Worm (Caenorhabditis elegans) whole organism, mixed stage, embryonic: Measurements from ENCODE around the gene snrp-40.1.

Experiments used
- M03D4.4 ChIP-seq: sonication (generic microtip); optimal IDR thresholded peaks from 2 replicates; lab custom pipeline; 2017; ENCODE audit warnings: mild to moderate bottlenecking, missing genetic modification characterization, missing compliant biosample characterization
- bed-3 ChIP-seq: fragments of 200-800 bp; sonication (Bioruptor generic); optimal IDR thresholded peaks from 3 replicates; lab custom pipeline; 2018; ENCODE audit warnings: mild to moderate bottlenecking, missing genetic modification characterization, moderate library complexity, missing compliant biosample characterization
- blmp-1 ChIP-seq: fragments of 150-350 bp; optimal IDR thresholded peaks from 2 replicates; lab custom pipeline; 2014; ENCODE audit warnings: missing biosample characterization, missing genetic modification characterization
- ceh-39 ChIP-seq: fragments of 150-350 bp; optimal IDR thresholded peaks from 2 replicates; lab custom pipeline; 2014; ENCODE audit warnings: missing biosample characterization, missing genetic modification characterization
- ceh-43 ChIP-seq: fragments of 200-800 bp; sonication (Bioruptor generic); optimal IDR thresholded peaks from 2 replicates; lab custom pipeline; 2018; ENCODE audit warnings: mild to moderate bottlenecking, missing genetic modification characterization, moderate library complexity, missing compliant biosample characterization
- ceh-83 ChIP-seq: fragments of 200-800 bp; sonication (Bioruptor generic); optimal IDR thresholded peaks from 2 replicates; lab custom pipeline; 2018; ENCODE audit warnings: mild to moderate bottlenecking, missing genetic modification characterization, missing compliant biosample characterization
- ces-1 ChIP-seq: fragments of 150-350 bp; optimal IDR thresholded peaks from 2 replicates; lab custom pipeline; 2014; ENCODE audit warnings: missing biosample characterization, missing genetic modification reagents, missing genetic modification characterization
- cnd-1 ChIP-seq: fragments of 200-800 bp; sonication (Bioruptor generic); optimal IDR thresholded peaks from 2 replicates; lab custom pipeline; 2018; ENCODE audit warnings: mild to moderate bottlenecking, missing genetic modification characterization, missing compliant biosample characterization
- drap-1 ChIP-seq: fragments of 200-800 bp; sonication (Bioruptor generic); optimal IDR thresholded peaks from 3 replicates; lab custom pipeline; 2018; ENCODE audit warnings: mild to moderate bottlenecking, missing genetic modification characterization, missing compliant biosample characterization
- elt-1 ChIP-seq: sonication (generic microtip); optimal IDR thresholded peaks from 2 replicates; lab custom pipeline; 2017; ENCODE audit warnings: missing genetic modification characterization, mild to moderate bottlenecking, missing compliant biosample characterization, antibody characterized with exemption, moderate library complexity, borderline replicate concordance; ENCODE audit not compliant: insufficient read depth
- elt-3 ChIP-seq: fragments of 150-350 bp; optimal IDR thresholded peaks from 2 replicates; lab custom pipeline; 2014; ENCODE audit warnings: missing biosample characterization, missing genetic modification characterization
- flh-1 ChIP-seq: fragments of 200-800 bp; sonication (Bioruptor generic); optimal IDR thresholded peaks from 2 replicates; lab custom pipeline; 2018; ENCODE audit warnings: mild to moderate bottlenecking, missing genetic modification characterization, moderate library complexity, missing compliant biosample characterization
- ham-2 ChIP-seq: fragments of 200-800 bp; sonication (Bioruptor generic); optimal IDR thresholded peaks from 2 replicates; lab custom pipeline; 2018; ENCODE audit warnings: mild to moderate bottlenecking, missing genetic modification characterization, missing compliant biosample characterization
- hlh-1 ChIP-seq: fragments of 150-350 bp; optimal IDR thresholded peaks from 2 replicates; lab custom pipeline; 2014; ENCODE audit warnings: missing biosample characterization, missing genetic modification reagents, missing genetic modification characterization
- lin-13 ChIP-seq: fragments of 150-350 bp; optimal IDR thresholded peaks from 2 replicates; lab custom pipeline; 2014; ENCODE audit warnings: missing biosample characterization, missing genetic modification characterization
- lin-32 ChIP-seq: fragments of 200-800 bp; sonication (Bioruptor generic); optimal IDR thresholded peaks from 2 replicates; lab custom pipeline; 2018; ENCODE audit warnings: mild to moderate bottlenecking, missing genetic modification characterization, missing compliant biosample characterization
- lsy-2 ChIP-seq: fragments of 150-350 bp; optimal IDR thresholded peaks from 2 replicates; lab custom pipeline; 2014; ENCODE audit warnings: missing biosample characterization, missing genetic modification characterization
- mab-5 ChIP-seq: fragments of 150-350 bp; optimal IDR thresholded peaks from 2 replicates; lab custom pipeline; 2014; ENCODE audit warnings: missing biosample characterization, missing genetic modification characterization
- mep-1 ChIP-seq: fragments of 150-350 bp; optimal IDR thresholded peaks from 2 replicates; lab custom pipeline; 2017; ENCODE audit warnings: missing biosample characterization, missing genetic modification reagents, missing genetic modification characterization, inconsistent platforms
- mls-2 ChIP-seq: sonication (generic microtip); optimal IDR thresholded peaks from 2 replicates; lab custom pipeline; 2016; ENCODE audit warnings: mild to moderate bottlenecking, missing genetic modification characterization, moderate library complexity, missing compliant biosample characterization
- nhr-12 ChIP-seq: fragments of 150-350 bp; optimal IDR thresholded peaks from 2 replicates; lab custom pipeline; 2014; ENCODE audit warnings: missing biosample characterization, missing genetic modification characterization
- nhr-2 ChIP-seq: fragments of 150-350 bp; optimal IDR thresholded peaks from 2 replicates; lab custom pipeline; 2014; ENCODE audit warnings: missing biosample characterization, missing genetic modification characterization
- nhr-237 ChIP-seq: fragments of 150-350 bp; optimal IDR thresholded peaks from 2 replicates; lab custom pipeline; 2014; ENCODE audit warnings: missing biosample characterization, missing genetic modification characterization
- nhr-28 ChIP-seq: fragments of 150-350 bp; optimal IDR thresholded peaks from 2 replicates; lab custom pipeline; 2014; ENCODE audit warnings: missing biosample characterization, missing genetic modification characterization
- nhr-76 ChIP-seq: sonication (generic microtip); optimal IDR thresholded peaks from 2 replicates; lab custom pipeline; 2017; ENCODE audit warnings: missing biosample characterization, missing genetic modification characterization
- pha-4 ChIP-seq: fragments of 150-350 bp; optimal IDR thresholded peaks from 2 replicates; lab custom pipeline; 2018; ENCODE audit warnings: missing biosample characterization, missing genetic modification reagents, missing genetic modification characterization
- sem-2 ChIP-seq: fragments of 200-800 bp; sonication (Bioruptor generic); optimal IDR thresholded peaks from 2 replicates; lab custom pipeline; 2018; ENCODE audit warnings: mild to moderate bottlenecking, missing genetic modification characterization, missing compliant biosample characterization
- sptf-1 ChIP-seq: sonication (generic microtip); optimal IDR thresholded peaks from 2 replicates; lab custom pipeline; 2017; ENCODE audit warnings: mild to moderate bottlenecking, missing genetic modification characterization, moderate library complexity, missing compliant biosample characterization
- tbx-8 ChIP-seq: fragments of 200-800 bp; sonication (Bioruptor generic); optimal IDR thresholded peaks from 2 replicates; lab custom pipeline; 2018; ENCODE audit warnings: mild to moderate bottlenecking, missing genetic modification characterization, moderate library complexity, missing compliant biosample characterization
- unc-39 ChIP-seq: fragments of 150-350 bp; optimal IDR thresholded peaks from 2 replicates; lab custom pipeline; 2014; ENCODE audit warnings: missing biosample characterization, missing genetic modification characterization
- unc-62 ChIP-seq: fragments of 150-350 bp; optimal IDR thresholded peaks from 2 replicates; lab custom pipeline; 2014; ENCODE audit warnings: missing biosample characterization, missing genetic modification reagents, missing genetic modification characterization
- zip-8 ChIP-seq: fragments of 150-350 bp; optimal IDR thresholded peaks from 2 replicates; lab custom pipeline; 2014; ENCODE audit warnings: missing biosample characterization, missing genetic modification characterization

The snrp-40.1 gene

ce11 chrX:11323225-11323624, 23.6 kb upstream of the snrp-40.1 start:
- no peak for TF ChIP-seq lin-32 (GFP tag; lab: Kevin White, UChicago)
- no peak for TF ChIP-seq nhr-2
- TF ChIP-seq ces-1 = no peak
- TF ChIP-seq sptf-1 (tag; lab: Kevin White, UChicago) = no peak
- TF ChIP-seq nhr-76 (tag; lab: Kevin White, UChicago) = no peak
- no peak for TF ChIP-seq ceh-43 (GFP tag; lab: Kevin White, UChicago)
- TF ChIP-seq nhr-28 (tag; lab: Kevin White, UChicago) = no peak
- no peak for TF ChIP-seq blmp-1 (tag; lab: Kevin White, UChicago)
- no peak for TF ChIP-seq zip-8 (tag; lab: Kevin White, UChicago)
- no peak for TF ChIP-seq unc-62
- TF ChIP-seq pha-4 = no peak
- TF ChIP-seq hlh-1 (tag; lab: Kevin White, UChicago) = no peak
- TF ChIP-seq mls-2 = no peak
- no peak for TF ChIP-seq elt-1 (tag; lab: Kevin White, UChicago)
- TF ChIP-seq ham-2 (GFP tag; lab: Kevin White, UChicago) = no peak
- TF ChIP-seq unc-39 (tag; lab: Kevin White, UChicago) = no peak
- TF ChIP-seq ceh-39 (tag; lab: Kevin White, UChicago) = no peak
- TF ChIP-seq elt-3 (tag; lab: Kevin White, UChicago) = no peak
- no peak for TF ChIP-seq lin-13
- no peak for TF ChIP-seq drap-1 (GFP tag; lab: Kevin White, UChicago)
- TF ChIP-seq, all 35 proteins: peak for 0

ce11 chrX:11317939-11318338, 18.4 kb upstream of the snrp-40.1 start, which contains the start of gene hizr-1:
TSS of gene hizr-1 (plus strand) at chrX:11318278.
- TF ChIP-seq mep-1 = no peak
- no peak for TF ChIP-seq lin-13
- no peak for TF ChIP-seq ceh-43 (GFP tag; lab: Kevin White, UChicago)
- TF ChIP-seq cnd-1 (tag; lab: Kevin White, UChicago) = no peak
- TF ChIP-seq ceh-83 (GFP tag; lab: Kevin White, UChicago) = no peak
- no peak for TF ChIP-seq mls-2
- no peak for TF ChIP-seq nhr-237 (tag; lab: Kevin White, UChicago)
- no peak for TF ChIP-seq drap-1 (GFP tag; lab: Kevin White, UChicago)
- no peak for TF ChIP-seq bed-3 (GFP tag; lab: Kevin White, UChicago)
- TF ChIP-seq ham-2 (GFP tag; lab: Kevin White, UChicago) = no peak
- no peak for TF ChIP-seq elt-3 (tag; lab: Kevin White, UChicago)
- TF ChIP-seq nhr-2 = no peak
- no peak for TF ChIP-seq elt-1 (tag; lab: Kevin White, UChicago)
- no peak for TF ChIP-seq flh-1 (GFP tag; lab: Kevin White, UChicago)
- TF ChIP-seq, all 35 proteins: peak for 0

DNA sequence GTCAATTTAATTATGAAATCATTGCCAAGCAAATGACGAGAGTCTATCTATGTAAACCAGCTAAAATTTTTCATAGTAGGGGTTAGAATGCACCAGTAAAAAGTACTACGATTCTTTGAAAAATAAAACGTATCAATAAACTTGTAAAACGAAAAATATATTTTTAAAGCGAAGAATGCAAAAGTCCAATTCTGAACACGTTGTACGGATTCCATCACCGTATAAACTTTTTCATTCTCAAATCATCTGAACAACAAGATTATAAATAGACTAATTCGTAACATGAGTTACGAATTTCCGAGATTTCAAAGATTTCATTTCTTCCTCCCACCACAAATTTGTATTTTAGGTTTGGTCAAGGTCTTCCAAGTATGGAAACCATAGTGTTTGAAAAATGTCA, 17.2 kb upstream of the snrp-40.1 start, which contains the start of gene nlp-57:
nlp-57 (plus strand) TSS at position 301 of the 400 bp plus-strand sequence.
- no peak for TF ChIP-seq elt-3 (tag; lab: Kevin White, UChicago)
- no peak for TF ChIP-seq mab-5 (tag; lab: Kevin White, UChicago)
- TF ChIP-seq sem-2 = no peak
- no peak for TF ChIP-seq sptf-1 (tag; lab: Kevin White, UChicago)
- no peak for TF ChIP-seq drap-1 (GFP tag; lab: Kevin White, UChicago)
- no peak for TF ChIP-seq ceh-39 (tag; lab: Kevin White, UChicago)
- no peak for TF ChIP-seq M03D4.4 (tag; lab: Kevin White, UChicago)
- TF ChIP-seq, all 35 proteins: peak for 0

- no peak for TF ChIP-seq ham-2 (GFP tag; lab: Kevin White, UChicago)
- TF ChIP-seq nhr-2 = no peak
- no peak for TF ChIP-seq mab-5 (tag; lab: Kevin White, UChicago)
- no peak for TF ChIP-seq ceh-39 (tag; lab: Kevin White, UChicago)
- no peak for TF ChIP-seq blmp-1 (tag; lab: Kevin White, UChicago)
- TF ChIP-seq pha-4 = no peak
- no peak for TF ChIP-seq ceh-43 (GFP tag; lab: Kevin White, UChicago)
- no peak for TF ChIP-seq mls-2
- no peak for TF ChIP-seq lsy-2 (tag; lab: Kevin White, UChicago)
- no peak for TF ChIP-seq nhr-12 (tag; lab: Kevin White, UChicago)
- no peak for TF ChIP-seq ceh-83 (GFP tag; lab: Kevin White, UChicago)
- TF ChIP-seq drap-1 (GFP tag; lab: Kevin White, UChicago) = no peak
- TF ChIP-seq tbx-8 (GFP tag; lab: Kevin White, UChicago) = no peak
- no peak for TF ChIP-seq flh-1 (GFP tag; lab: Kevin White, UChicago)
- no peak for TF ChIP-seq elt-1 (tag; lab: Kevin White, UChicago)
- no peak for TF ChIP-seq nhr-237 (tag; lab: Kevin White, UChicago)
- TF ChIP-seq, all 35 proteins: peak for 0
Observed at ce11 chrX:11315392-11315791, 15.8 kb upstream of the snrp-40.1 start, which contains the start of gene F08G12.11. TSS of gene F08G12.11 (minus strand) at chrX:11315572.
